Fruit fly (Drosophila melanogaster) whole organism, embryonic: ENCODE results near the gene CG15046.

Experiments
- CG1024 ChIP-seq: fragments of 200-800 bp; sonication (Bioruptor generic); IDR thresholded peaks from 2 replicates; pipeline ENCODE4 v1.3.6; 2022; ENCODE audit warnings: missing biosample characterization, missing genetic modification characterization
- CG13296 ChIP-seq: fragments of 200-800 bp; sonication (Bioruptor generic); optimal IDR thresholded peaks from 3 replicates; lab custom pipeline; 2018; ENCODE audit warnings: missing biosample characterization, mild to moderate bottlenecking, missing genetic modification characterization
- CG13624 ChIP-seq: fragments of 200-800 bp; sonication (Bioruptor generic); optimal IDR thresholded peaks from 2 replicates; lab custom pipeline; 2016; ENCODE audit warnings: missing biosample characterization, missing genetic modification characterization
- CG14050 ChIP-seq: fragments of 200-800 bp; sonication (Bioruptor generic); IDR thresholded peaks from 3 replicates; pipeline ENCODE4 v1.3.6; 2022; ENCODE audit warnings: missing biosample characterization, missing genetic modification characterization
- CG1647 ChIP-seq: fragments of 200-800 bp; sonication (Bioruptor generic); optimal IDR thresholded peaks from 3 replicates; lab custom pipeline; 2016; ENCODE audit warnings: missing biosample characterization, missing genetic modification characterization
- CG16813 ChIP-seq: fragments of 200-800 bp; sonication (Bioruptor generic); IDR thresholded peaks from 3 replicates; pipeline ENCODE4 v1.3.6; 2022; ENCODE audit warnings: missing biosample characterization, missing genetic modification characterization; ENCODE audit not compliant: partially characterized antibody
- CG1792 ChIP-seq: fragments of 200-800 bp; sonication (Bioruptor generic); optimal IDR thresholded peaks from 2 replicates; lab custom pipeline; 2016; ENCODE audit warnings: missing biosample characterization, missing genetic modification characterization
- CG2678 ChIP-seq: fragments of 200-800 bp; sonication (Bioruptor generic); optimal IDR thresholded peaks from 3 replicates; lab custom pipeline; 2019; ENCODE audit warnings: missing biosample characterization, mild to moderate bottlenecking, missing genetic modification characterization, moderate library complexity
- CG3281 ChIP-seq: fragments of 200-800 bp; sonication (Bioruptor generic); optimal IDR thresholded peaks from 3 replicates; lab custom pipeline; 2017; ENCODE audit warnings: missing biosample characterization, mild to moderate bottlenecking, missing genetic modification characterization
- CG5180 ChIP-seq: fragments of 200-800 bp; sonication (Bioruptor generic); optimal IDR thresholded peaks from 3 replicates; lab custom pipeline; 2017; ENCODE audit warnings: missing biosample characterization, missing genetic modification characterization, mild to moderate bottlenecking, moderate library complexity, missing genetic modification reagents
- CG6175 ChIP-seq: fragments of 200-800 bp; sonication (Bioruptor generic); IDR thresholded peaks from 3 replicates; pipeline ENCODE4 v1.3.6; 2022; ENCODE audit warnings: missing biosample characterization, missing genetic modification characterization
- CG6272 ChIP-seq: fragments of 200-800 bp; sonication (Bioruptor generic); IDR thresholded peaks from 2 replicates; pipeline ENCODE4 v1.3.6; 2022; ENCODE audit warnings: missing biosample characterization, missing genetic modification characterization
- CG6683 ChIP-seq: fragments of 200-800 bp; sonication (Bioruptor generic); optimal IDR thresholded peaks from 2 replicates; lab custom pipeline; 2017; ENCODE audit warnings: missing biosample characterization, mild to moderate bottlenecking, missing genetic modification characterization, missing genetic modification reagents
- CG7839 ChIP-seq: fragments of 200-800 bp; sonication (Bioruptor generic); optimal IDR thresholded peaks from 3 replicates; lab custom pipeline; 2018; ENCODE audit warnings: missing biosample characterization, mild to moderate bottlenecking, missing genetic modification characterization, moderate library complexity
- CG8290 ChIP-seq, 3 experiments: fragments of 200-800 bp; sonication (Bioruptor generic); optimal IDR thresholded peaks; 2 replicates each; lab custom pipeline; 2016 to 2019; ENCODE audit warnings: missing biosample characterization in 3 of 3, missing genetic modification characterization in 3 of 3, mild to moderate bottlenecking in 2 of 3, moderate library complexity in 1 of 3
- CTCF ChIP-seq: fragments of 200-800 bp; sonication (Bioruptor generic); optimal IDR thresholded peaks from 2 replicates; lab custom pipeline; 2017; ENCODE audit warnings: missing biosample characterization, mild to moderate bottlenecking, missing genetic modification characterization, moderate library complexity
- CoRest ChIP-seq: fragments of 200-800 bp; sonication (Bioruptor generic); optimal IDR thresholded peaks from 3 replicates; lab custom pipeline; 2018; ENCODE audit warnings: missing biosample characterization, mild to moderate bottlenecking, missing genetic modification characterization, moderate library complexity
- Dek ChIP-seq: fragments of 200-800 bp; sonication (Bioruptor generic); optimal IDR thresholded peaks from 3 replicates; lab custom pipeline; 2019; ENCODE audit warnings: missing biosample characterization, mild to moderate bottlenecking, missing genetic modification characterization, moderate library complexity
- Doc2 ChIP-seq: fragments of 200-800 bp; sonication (Bioruptor generic); IDR thresholded peaks from 2 replicates; pipeline ENCODE4 v1.3.6; 2022; ENCODE audit warnings: missing biosample characterization, missing genetic modification characterization
- Dref ChIP-seq: fragments of 200-800 bp; sonication (Bioruptor generic); IDR thresholded peaks from 2 replicates; pipeline ENCODE4 v1.3.6; 2022; ENCODE audit warnings: missing biosample characterization, missing genetic modification characterization
- Fer2 ChIP-seq: fragments of 200-800 bp; sonication (Bioruptor generic); optimal IDR thresholded peaks from 2 replicates; lab custom pipeline; 2018; ENCODE audit warnings: missing biosample characterization, mild to moderate bottlenecking, missing genetic modification characterization, moderate library complexity
- Hsf ChIP-seq: fragments of 200-800 bp; sonication (Bioruptor generic); optimal IDR thresholded peaks from 3 replicates; lab custom pipeline; 2016; ENCODE audit warnings: missing biosample characterization, missing genetic modification characterization
- Med ChIP-seq: fragments of 200-800 bp; sonication (Bioruptor generic); peaks from one replicate; lab custom pipeline; 2016; ENCODE audit warnings: missing biosample characterization, missing genetic modification characterization, mild to moderate bottlenecking, inconsistent platforms, moderate library complexity
- Mrtf ChIP-seq: fragments of 200-800 bp; sonication (Bioruptor generic); IDR thresholded peaks from 3 replicates; pipeline ENCODE4 v1.3.6; 2022; ENCODE audit warnings: missing biosample characterization, missing genetic modification characterization
- Optix ChIP-seq: fragments of 200-800 bp; sonication (Bioruptor generic); IDR thresholded peaks from 3 replicates; pipeline ENCODE4 v1.3.6; 2022; ENCODE audit warnings: missing biosample characterization, missing genetic modification characterization
- Rx ChIP-seq: fragments of 200-800 bp; sonication (Bioruptor generic); IDR thresholded peaks from 2 replicates; pipeline ENCODE4 v1.3.6; 2022; ENCODE audit warnings: missing biosample characterization, missing genetic modification characterization
- YL-1 ChIP-seq: fragments of 200-800 bp; sonication (Bioruptor generic); optimal IDR thresholded peaks from 3 replicates; lab custom pipeline; 2017; ENCODE audit warnings: missing biosample characterization, mild to moderate bottlenecking, missing genetic modification characterization
- aop ChIP-seq: fragments of 200-800 bp; sonication (Bioruptor generic); IDR thresholded peaks from 2 replicates; pipeline ENCODE4 v1.3.6; 2022; ENCODE audit warnings: missing biosample characterization, missing genetic modification characterization
- crol ChIP-seq: fragments of 200-800 bp; sonication (Bioruptor generic); IDR thresholded peaks from 2 replicates; pipeline ENCODE4 v1.3.6; 2022; ENCODE audit warnings: missing biosample characterization, missing genetic modification characterization
- dmrt11E ChIP-seq: fragments of 200-800 bp; sonication (Bioruptor generic); optimal IDR thresholded peaks from 3 replicates; lab custom pipeline; 2018; ENCODE audit warnings: missing biosample characterization, mild to moderate bottlenecking, missing genetic modification characterization, moderate library complexity
- dmrt99B ChIP-seq: fragments of 200-800 bp; sonication (Bioruptor generic); optimal IDR thresholded peaks from 2 replicates; lab custom pipeline; 2018; ENCODE audit warnings: missing biosample characterization, mild to moderate bottlenecking, missing genetic modification characterization, moderate library complexity
- fu2 ChIP-seq: fragments of 200-800 bp; sonication (Bioruptor generic); optimal IDR thresholded peaks from 2 replicates; lab custom pipeline; 2016; ENCODE audit warnings: missing biosample characterization, missing genetic modification characterization
- gce ChIP-seq: fragments of 200-800 bp; sonication (Bioruptor generic); IDR thresholded peaks from 3 replicates; pipeline ENCODE4 v1.3.6; 2022; ENCODE audit warnings: missing biosample characterization, missing genetic modification characterization
- hb ChIP-seq: fragments of 200-800 bp; sonication (Bioruptor generic); IDR thresholded peaks from 3 replicates; pipeline ENCODE4 v1.3.6; 2022; ENCODE audit warnings: missing biosample characterization, missing genetic modification characterization; ENCODE audit not compliant: partially characterized antibody
- luna ChIP-seq: fragments of 200-800 bp; sonication (Bioruptor generic); optimal IDR thresholded peaks from 2 replicates; lab custom pipeline; 2016; ENCODE audit warnings: missing biosample characterization, missing genetic modification characterization
- mirr ChIP-seq: fragments of 200-800 bp; sonication (Bioruptor generic); optimal IDR thresholded peaks from 3 replicates; lab custom pipeline; 2018; ENCODE audit warnings: missing biosample characterization, mild to moderate bottlenecking, missing genetic modification characterization
- otp ChIP-seq: fragments of 200-800 bp; sonication (Bioruptor generic); IDR thresholded peaks from 3 replicates; pipeline ENCODE4, ENCODE4 v1.3.6; 2022; ENCODE audit warnings: missing biosample characterization, missing genetic modification characterization
- psq ChIP-seq: fragments of 200-800 bp; sonication (Bioruptor generic); optimal IDR thresholded peaks from 2 replicates; lab custom pipeline; 2017; ENCODE audit warnings: missing biosample characterization, missing genetic modification characterization
- schlank ChIP-seq: fragments of 200-800 bp; sonication (Bioruptor generic); optimal IDR thresholded peaks from 2 replicates; lab custom pipeline; 2018; ENCODE audit warnings: missing biosample characterization, mild to moderate bottlenecking, missing genetic modification characterization
- sima ChIP-seq: fragments of 200-800 bp; sonication (Bioruptor generic); optimal IDR thresholded peaks from 2 replicates; lab custom pipeline; 2016; ENCODE audit warnings: missing biosample characterization, missing genetic modification characterization
- unpg ChIP-seq: fragments of 200-800 bp; sonication (Bioruptor generic); optimal IDR thresholded peaks from 3 replicates; lab custom pipeline; 2018; ENCODE audit warnings: missing biosample characterization, mild to moderate bottlenecking, missing genetic modification characterization, moderate library complexity
- usp ChIP-seq: fragments of >200 bp; optimal IDR thresholded peaks from 2 replicates; lab custom pipeline; 2017; ENCODE audit warnings: missing biosample characterization, missing genetic modification characterization
- vvl ChIP-seq: fragments of 200-800 bp; sonication (Bioruptor generic); IDR thresholded peaks from 2 replicates; pipeline ENCODE4 v1.3.6; 2022; ENCODE audit warnings: missing biosample characterization, missing genetic modification characterization

Gene CG15046

DNA sequence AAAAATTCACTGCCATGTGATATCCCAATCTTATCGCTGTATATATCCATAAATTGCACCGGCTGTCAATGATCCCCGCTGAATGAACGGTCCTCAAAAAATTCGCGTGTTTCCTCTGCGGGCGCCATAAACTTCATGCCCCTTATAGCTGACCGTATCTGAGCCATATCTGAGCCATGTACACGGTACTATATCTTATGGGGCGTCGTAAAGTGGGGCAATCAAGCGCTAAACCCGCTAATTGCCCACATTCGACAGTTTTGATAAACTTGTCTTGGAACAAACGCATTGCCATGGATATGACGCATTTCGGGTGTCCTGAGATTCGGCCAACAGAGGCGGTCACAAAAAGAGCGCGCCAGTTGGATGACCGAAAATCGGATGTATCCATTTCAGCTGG is 21.5 kb upstream of the CG15046 start (continued):
- TF ChIP-seq dmrt99B, result no peak
- TF ChIP-seq CG1792 (GFP tag; lab: Kevin White, UChicago), result no peak
- no peak for TF ChIP-seq CoRest
- no peak for TF ChIP-seq Fer2 (tag; lab: Kevin White, UChicago)
- TF ChIP-seq unpg (GFP tag; lab: Kevin White, UChicago), result peak; percentile 19
- TF ChIP-seq CG6683 (GFP tag; lab: Kevin White, UChicago), result no peak
- TF ChIP-seq CG1647 (GFP tag; lab: Kevin White, UChicago), result no peak
- peak; percentile 44 for TF ChIP-seq CG3281 (GFP tag; lab: Kevin White, UChicago)
- TF ChIP-seq gce (GFP tag; lab: Robert Waterston, UW), result no peak
- TF ChIP-seq CG13624 (GFP tag; lab: Kevin White, UChicago), result no peak
- no peak for TF ChIP-seq YL-1 (GFP tag; lab: Kevin White, UChicago)
- TF ChIP-seq CG5180 (GFP tag; lab: Kevin White, UChicago), result no peak
- TF ChIP-seq fu2 (GFP tag; lab: Kevin White, UChicago), result no peak
- no peak for TF ChIP-seq CG1024 (GFP tag; lab: Robert Waterston, UW)
- TF ChIP-seq Hsf (GFP tag; lab: Kevin White, UChicago), result no peak
- no peak for TF ChIP-seq sima (GFP tag; lab: Kevin White, UChicago)
- peak; percentile 26 for TF ChIP-seq mirr
- no peak for TF ChIP-seq Dref (GFP tag; lab: Robert Waterston, UW)
- no peak for TF ChIP-seq otp (GFP tag; lab: Robert Waterston, UW)
- peak; percentile 60 for TF ChIP-seq CG2678 (tag; lab: Kevin White, UChicago)
- no peak for TF ChIP-seq Dek (tag; lab: Kevin White, UChicago)
- no peak for TF ChIP-seq vvl (GFP tag; lab: Robert Waterston, UW)
- no peak for TF ChIP-seq luna (GFP tag; lab: Kevin White, UChicago)
- TF ChIP-seq CG6272 (GFP tag; lab: Robert Waterston, UW), result no peak
- TF ChIP-seq crol (GFP tag; lab: Robert Waterston, UW), result no peak
- no peak for TF ChIP-seq CG6175 (GFP tag; lab: Robert Waterston, UW)
- peak; percentile 33 for TF ChIP-seq CG13296 (GFP tag; lab: Kevin White, UChicago)
- TF ChIP-seq aop (GFP tag; lab: Robert Waterston, UW), result no peak
- TF ChIP-seq Mrtf, result no peak
- TF ChIP-seq CG8290 (GFP tag; optimal IDR thresholded peaks at IDR 0.05; lab: Kevin White, UChicago), result no peak
- TF ChIP-seq CG8290 (tag; optimal IDR thresholded peaks at IDR 0.05; lab: Kevin White, UChicago), result peak in 1 of 2 experiments; percentile 58
- TF ChIP-seq Optix (GFP tag; lab: Robert Waterston, UW), result no peak
- no peak for TF ChIP-seq CG14050 (GFP tag; lab: Robert Waterston, UW)
- no peak for TF ChIP-seq hb (GFP tag; lab: Robert Waterston, UW)
- peak; percentile 42 for TF ChIP-seq schlank (tag; lab: Kevin White, UChicago)
- no peak for TF ChIP-seq Doc2
- no peak for TF ChIP-seq CG16813 (GFP tag; lab: Robert Waterston, UW)
- no peak for TF ChIP-seq dmrt11E (tag; lab: Kevin White, UChicago)
- TF ChIP-seq CG7839, result peak; percentile 7
- no peak for TF ChIP-seq usp (GFP tag; lab: Kevin White, UChicago)
- peak; percentile 63 for TF ChIP-seq Med (GFP tag; lab: Kevin White, UChicago)
- no peak for TF ChIP-seq Rx (GFP tag; lab: Robert Waterston, UW)
- no peak for TF ChIP-seq psq
- TF ChIP-seq CTCF (GFP tag; lab: Kevin White, UChicago), result no peak
